Fruit fly (Drosophila melanogaster) whole organism, wandering third instar larva: Measurements from ENCODE around the gene ksr.

Experiments
- Abd-B ChIP-seq: fragments of >200 bp; optimal IDR thresholded peaks from 2 replicates; lab custom pipeline; 2017; ENCODE audit warnings: missing biosample characterization, missing genetic modification characterization
- CrebA ChIP-seq: fragments of 200-800 bp; sonication (Bioruptor generic); optimal IDR thresholded peaks from 2 replicates; lab custom pipeline; 2016; ENCODE audit warnings: missing biosample characterization, mild to moderate bottlenecking, missing genetic modification characterization, borderline replicate concordance
- Dfd ChIP-seq: fragments of >200 bp; optimal IDR thresholded peaks from 2 replicates; lab custom pipeline; 2017; ENCODE audit warnings: missing biosample characterization, missing genetic modification characterization
- Dif ChIP-seq: fragments of 200-275, 200-300 bp; sonication (Bioruptor generic); optimal IDR thresholded peaks from 2 replicates; lab custom pipeline; 2018; ENCODE audit warnings: missing biosample characterization, missing genetic modification characterization; ENCODE audit not compliant: partially characterized antibody
- Hnf4 ChIP-seq: fragments of 200-800 bp; sonication (Bioruptor generic); optimal IDR thresholded peaks from 2 replicates; lab custom pipeline; 2016; ENCODE audit warnings: missing biosample characterization, mild to moderate bottlenecking, missing genetic modification characterization
- Hr83 ChIP-seq: fragments of 200-300 bp; sonication (Bioruptor generic); optimal IDR thresholded peaks from 2 replicates; lab custom pipeline; 2016; ENCODE audit warnings: missing biosample characterization, mild to moderate bottlenecking, missing genetic modification characterization, moderate library complexity; ENCODE audit not compliant: poor library complexity, severe bottlenecking
- Jra ChIP-seq: sonication (Bioruptor generic); optimal IDR thresholded peaks from 2 replicates; lab custom pipeline; 2016; ENCODE audit warnings: missing biosample characterization, missing genetic modification characterization
- OdsH ChIP-seq: fragments of 200-800 bp; sonication (Bioruptor generic); optimal IDR thresholded peaks from 2 replicates; lab custom pipeline; 2016; ENCODE audit warnings: missing biosample characterization, mild to moderate bottlenecking, missing genetic modification characterization
- Rel ChIP-seq, 2 experiments: fragments of 200-800 bp; sonication (Bioruptor generic) in 1 of 2; optimal IDR thresholded peaks; 2 replicates in 1 of 2; 3 replicates in 1 of 2; lab custom pipeline; 2016 to 2019; ENCODE audit warnings: mild to moderate bottlenecking in 2 of 2, missing biosample characterization in 2 of 2, missing genetic modification characterization in 2 of 2, moderate library complexity in 1 of 2
- Vsx2 ChIP-seq: fragments of 200-300, 225-300 bp; sonication (Bioruptor generic); optimal IDR thresholded peaks from 2 replicates; lab custom pipeline; 2018; ENCODE audit warnings: missing biosample characterization, missing genetic modification characterization; ENCODE audit not compliant: partially characterized antibody
- brk ChIP-seq: fragments of 200-800 bp; sonication (Bioruptor generic); optimal IDR thresholded peaks from 2 replicates; lab custom pipeline; 2016; ENCODE audit warnings: missing biosample characterization, mild to moderate bottlenecking, missing genetic modification characterization
- dl ChIP-seq, 2 experiments: fragments of 175-275, 200-275 bp in 1 of 2; fragments of 200-275 bp in 1 of 2; sonication (Bioruptor generic); optimal IDR thresholded peaks; lab custom pipeline; 2018; ENCODE audit warnings: mild to moderate bottlenecking in 2 of 2, missing biosample characterization in 2 of 2, missing genetic modification characterization in 2 of 2, moderate library complexity in 2 of 2; ENCODE audit not compliant: partially characterized antibody in 2 of 2, insufficient read depth in 1 of 2
- dmrt93B ChIP-seq: fragments of 200-800 bp; sonication (Bioruptor generic); optimal IDR thresholded peaks from 2 replicates; lab custom pipeline; 2018; ENCODE audit warnings: missing biosample characterization, mild to moderate bottlenecking, missing genetic modification characterization
- ey ChIP-seq: fragments of 200-800 bp; sonication (Bioruptor generic); optimal IDR thresholded peaks from 2 replicates; lab custom pipeline; 2016; ENCODE audit warnings: missing biosample characterization, missing genetic modification characterization
- foxo ChIP-seq, 2 experiments: fragments of 200-800 bp; sonication (Bioruptor generic); optimal IDR thresholded peaks; 2 replicates in 1 of 2; 3 replicates in 1 of 2; lab custom pipeline; 2016 to 2017; ENCODE audit warnings: missing biosample characterization in 2 of 2, missing genetic modification characterization in 2 of 2
- fru ChIP-seq: fragments of 200-800 bp; sonication (Bioruptor generic); optimal IDR thresholded peaks from 3 replicates; lab custom pipeline; 2016; ENCODE audit warnings: missing biosample characterization, mild to moderate bottlenecking, missing genetic modification characterization
- h ChIP-seq: fragments of 200-800 bp; sonication (Bioruptor generic); optimal IDR thresholded peaks from 3 replicates; lab custom pipeline; 2016; ENCODE audit warnings: missing biosample characterization, mild to moderate bottlenecking, missing genetic modification characterization
- lola ChIP-seq: fragments of >200 bp; optimal IDR thresholded peaks from 2 replicates; lab custom pipeline; 2017; ENCODE audit warnings: missing biosample characterization, missing genetic modification characterization
- pan ChIP-seq: fragments of >200 bp; optimal IDR thresholded peaks from 2 replicates; lab custom pipeline; 2017
- rgr ChIP-seq: fragments of 200-800 bp; sonication (Bioruptor generic); optimal IDR thresholded peaks from 3 replicates; lab custom pipeline; 2016; ENCODE audit warnings: missing biosample characterization, mild to moderate bottlenecking, missing genetic modification characterization
- sage ChIP-seq: fragments of 200-800 bp; sonication (Bioruptor generic); optimal IDR thresholded peaks from 2 replicates; lab custom pipeline; 2016; ENCODE audit warnings: missing biosample characterization, mild to moderate bottlenecking, missing genetic modification characterization
- usp ChIP-seq: fragments of >200 bp; optimal IDR thresholded peaks from 2 replicates; lab custom pipeline; 2017; ENCODE audit warnings: missing biosample characterization, missing genetic modification characterization

The ksr gene

DNA sequence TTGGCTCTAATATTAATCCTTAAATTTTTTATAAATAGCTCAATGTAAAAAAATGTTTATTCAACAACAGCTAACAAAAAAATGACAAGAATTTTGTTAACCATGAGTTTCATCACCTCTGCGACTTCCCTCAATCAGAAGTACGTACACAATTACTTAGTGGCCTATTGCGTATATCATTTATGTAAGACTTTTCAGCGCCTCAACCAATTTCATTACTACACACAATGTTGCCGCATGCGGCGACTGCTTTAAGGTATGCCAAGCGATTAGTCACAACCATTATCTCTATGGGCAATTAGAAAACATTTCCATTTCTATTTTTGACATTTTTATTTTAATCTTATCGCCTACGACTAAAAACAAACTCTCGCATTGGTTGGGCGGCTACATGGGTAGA lies 25.1 kb downstream of the ksr start:
- TF ChIP-seq ey (GFP tag; lab: Kevin White, UChicago) (no peak), brk (GFP tag; lab: Kevin White, UChicago) (no peak), h (no peak), Dfd (GFP tag; lab: Kevin White, UChicago) (no peak)
- TF ChIP-seq, all 38 proteins: peak for 0

- TF ChIP-seq fru (GFP tag; lab: Kevin White, UChicago): peak; percentile 17
- no peak for TF ChIP-seq dl (GFP tag; optimal IDR thresholded peaks at IDR 0.05; lab: Kevin White, UChicago; ENCODE audit: insufficient read depth in 1 of 2, partially characterized antibody in 2 of 2)
- TF ChIP-seq Hr83: peak; percentile 84
- peak; percentile 54 for TF ChIP-seq rgr
- TF ChIP-seq h: peak; percentile 52
- peak; percentile 35 for TF ChIP-seq Jra (GFP tag; lab: Kevin White, UChicago)
- TF ChIP-seq Vsx2 (GFP tag; lab: Kevin White, UChicago): no peak
- TF ChIP-seq foxo (GFP tag; optimal IDR thresholded peaks at IDR 0.05; lab: Kevin White, UChicago): peak in 1 of 2 experiments; percentile 26
- peak; percentile 24 for TF ChIP-seq dmrt93B (GFP tag; lab: Kevin White, UChicago)
- TF ChIP-seq ey (GFP tag; lab: Kevin White, UChicago): no peak
- TF ChIP-seq OdsH (GFP tag; lab: Kevin White, UChicago): peak; percentile 53
These were observed 29.4 kb downstream of the ksr start for dm6 chr3R:5454334-5454733.

dm6 chr3R:5438750-5439149 lies 45.0 kb downstream of the ksr start:
- TF ChIP-seq Vsx2 (GFP tag; lab: Kevin White, UChicago) (peak; percentile 25), Dif (GFP tag; lab: Kevin White, UChicago) (peak; percentile 54), Rel (GFP tag; optimal IDR thresholded peaks at IDR 0.05; lab: Kevin White, UChicago) (no peak), Rel (tag; optimal IDR thresholded peaks at IDR 0.05; lab: Kevin White, UChicago) (no peak)

DNA sequence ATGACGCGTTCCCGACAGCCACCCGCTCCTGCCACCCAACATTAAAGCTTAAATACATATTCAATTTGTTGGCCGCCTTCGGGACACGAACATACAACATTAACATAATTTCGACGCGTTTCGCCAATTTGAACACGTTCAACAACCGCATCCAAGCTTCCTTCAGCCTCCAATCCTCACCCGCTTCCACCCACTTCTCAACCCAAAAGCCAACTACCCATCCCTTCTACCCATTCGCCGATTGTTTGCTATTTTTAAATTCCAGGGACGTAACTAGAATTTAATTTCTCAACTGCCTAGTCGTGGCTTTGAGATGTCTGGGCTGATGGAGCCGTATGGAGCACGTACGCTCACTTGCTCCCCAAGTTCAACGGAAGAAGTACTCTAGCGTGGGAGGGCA lies 53.9 kb downstream of the ksr start:
- TF ChIP-seq pan (lab: Kevin White, UChicago) (no peak), Abd-B (GFP tag; lab: Kevin White, UChicago) (no peak), dmrt93B (GFP tag; lab: Kevin White, UChicago) (no peak), Dfd (GFP tag; lab: Kevin White, UChicago) (no peak), lola (GFP tag; lab: Kevin White, UChicago) (no peak), CrebA (GFP tag; lab: Kevin White, UChicago) (no peak), foxo (GFP tag; optimal IDR thresholded peaks at IDR 0.05; lab: Kevin White, UChicago) (no peak), fru (GFP tag; lab: Kevin White, UChicago) (no peak), brk (GFP tag; lab: Kevin White, UChicago) (no peak), rgr (no peak), usp (GFP tag; lab: Kevin White, UChicago) (no peak), sage (no peak), Dif (GFP tag; lab: Kevin White, UChicago) (no peak), Hnf4 (no peak)
